Fruit fly (Drosophila melanogaster): Measurements from ENCODE around the gene ru.

The ru gene

DNA sequence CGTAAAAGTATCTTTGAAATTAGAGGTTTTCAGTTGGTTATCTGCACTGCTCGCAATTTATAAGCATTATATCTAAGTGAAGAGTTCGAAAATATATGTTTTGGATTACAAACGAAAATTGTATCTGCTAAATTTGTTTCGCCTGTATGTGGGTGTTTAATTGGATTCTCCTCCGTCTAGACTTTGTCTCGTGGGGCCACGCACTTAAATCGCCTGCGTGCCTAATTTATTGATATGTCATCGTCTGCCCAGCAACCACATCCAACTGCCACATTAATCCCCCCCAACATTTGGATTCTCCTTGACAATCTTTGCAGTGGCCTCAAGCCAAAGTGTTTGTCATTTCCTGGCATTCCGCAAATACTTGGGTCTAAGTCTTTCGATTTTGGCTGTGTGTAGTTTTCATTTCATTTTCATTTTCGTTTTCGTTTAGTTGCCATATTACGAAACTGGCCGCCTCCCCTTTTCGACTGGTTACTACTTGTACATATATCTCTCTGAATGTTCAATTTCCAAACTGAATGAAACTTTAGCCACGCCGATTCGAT lies 7.7 kb downstream of the ru start:
- TF ChIP-seq maf-S (GFP tag; optimal IDR thresholded peaks at IDR 0.05): no peak
- TF ChIP-seq Med (GFP tag): peak; percentile 78
- TF ChIP-seq abd-A (tag; optimal IDR thresholded peaks at IDR 0.05): peak; percentile 4
- no peak for TF ChIP-seq CG12299 (tag; optimal IDR thresholded peaks at IDR 0.05)
- peak; percentile 98 for TF ChIP-seq sd (tag; optimal IDR thresholded peaks at IDR 0.05)
- peak; percentile 4 for TF ChIP-seq CG13894 (tag; optimal IDR thresholded peaks at IDR 0.05)
- TF ChIP-seq CG12769 (tag; optimal IDR thresholded peaks at IDR 0.05): peak; percentile 46
- TF ChIP-seq chinmo (GFP tag; IDR thresholded peaks at IDR 0.05; ENCODE audit: partially characterized antibody): peak; percentile 49; the same call in 1 of the 4 replicates
- peak; percentile 62; the same call in 1 of the 3 replicates for TF ChIP-seq sr (GFP tag; IDR thresholded peaks at IDR 0.05)

DNA sequence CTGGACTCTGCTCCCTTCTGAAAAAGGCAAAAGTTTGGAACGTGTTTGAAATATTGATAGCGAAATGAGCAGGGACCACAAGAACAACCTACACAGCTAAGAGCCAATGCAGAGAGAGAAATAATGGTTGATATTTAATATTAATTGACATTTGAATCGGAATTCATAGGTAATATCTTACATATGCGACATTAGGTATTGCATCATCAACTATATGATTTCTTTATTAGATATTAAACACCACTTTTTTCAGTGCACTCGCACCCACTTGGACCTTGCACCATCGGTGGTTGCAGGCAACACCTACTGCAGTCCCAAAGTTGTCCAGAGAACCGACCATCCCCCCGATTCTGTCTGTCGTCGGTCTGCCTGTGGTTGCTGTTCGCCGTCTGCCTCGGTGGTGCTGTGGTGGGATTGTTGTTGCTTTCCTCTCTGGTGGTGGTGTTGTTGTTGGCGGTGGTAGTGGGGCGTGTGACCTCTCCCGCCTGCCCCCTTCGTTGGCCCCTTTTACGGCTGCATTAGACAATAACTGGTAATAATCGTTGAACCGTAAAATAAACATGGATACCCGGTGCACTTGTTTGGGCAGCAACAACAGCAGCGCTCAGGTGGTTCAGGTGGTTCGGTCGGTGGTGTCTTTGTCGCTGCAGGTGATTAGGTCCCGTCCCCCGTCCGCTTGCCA lies 8.6 kb downstream of the ru start:
- TF ChIP-seq pzg (GFP tag; optimal IDR thresholded peaks at IDR 0.05) (no peak), CG10431 (GFP tag; optimal IDR thresholded peaks at IDR 0.05) (no peak), sr (GFP tag; IDR thresholded peaks at IDR 0.05) (no peak), trem (tag; optimal IDR thresholded peaks at IDR 0.05) (peak; percentile 51), Bteb2 (GFP tag; optimal IDR thresholded peaks at IDR 0.05) (no peak), CG14050 (GFP tag; IDR thresholded peaks at IDR 0.05) (no peak), CG5180 (GFP tag; optimal IDR thresholded peaks at IDR 0.05) (peak; percentile 34), wek (GFP tag; optimal IDR thresholded peaks at IDR 0.05) (no peak), cg (GFP tag; optimal IDR thresholded peaks at IDR 0.05) (no peak), sisA (GFP tag; IDR thresholded peaks at IDR 0.05) (peak; percentile 72), Dll (GFP tag; IDR thresholded peaks at IDR 0.05; ENCODE audit: partially characterized antibody) (no peak), CG8765 (GFP tag; IDR thresholded peaks at IDR 0.05) (peak; percentile 39; the same call in 1 of the 2 replicates), Deaf1 (tag; optimal IDR thresholded peaks at IDR 0.05) (no peak), CG18011 (GFP tag; optimal IDR thresholded peaks at IDR 0.05) (no peak), Kr (GFP tag; optimal IDR thresholded peaks at IDR 0.05) (no peak), CG15269 (tag; optimal IDR thresholded peaks at IDR 0.05) (peak; percentile 39), Hr51 (GFP tag; optimal IDR thresholded peaks at IDR 0.05) (peak in 1 of 2 experiments; percentile 56), CG16815 (GFP tag; optimal IDR thresholded peaks at IDR 0.05) (peak; percentile 73), CG7745 (tag; optimal IDR thresholded peaks at IDR 0.05) (no peak), CG6272 (GFP tag; IDR thresholded peaks at IDR 0.05) (peak; percentile 39; the same call in 1 of the 2 replicates), CG5953 (GFP tag; IDR thresholded peaks at IDR 0.05) (0 out of 2 replicates have a peak, but pooled peaks have one; percentile 32), Antp (GFP tag; optimal IDR thresholded peaks at IDR 0.05) (no peak), ara (GFP tag; IDR thresholded peaks at IDR 0.05) (peak; percentile 87), ac (GFP tag; optimal IDR thresholded peaks at IDR 0.05) (no peak), sens-2 (GFP tag; IDR thresholded peaks at IDR 0.05) (peak; percentile 49; the same call in 1 of the 2 replicates), Mad (GFP tag; optimal IDR thresholded peaks at IDR 0.05) (no peak), CG8089 (GFP tag; optimal IDR thresholded peaks at IDR 0.05) (peak; percentile 11), CG32772 (GFP tag; IDR thresholded peaks at IDR 0.05) (peak; percentile 61), run (tag; optimal IDR thresholded peaks at IDR 0.05) (no peak), CG12769 (tag; optimal IDR thresholded peaks at IDR 0.05) (peak; percentile 69), CG2120 (GFP tag; optimal IDR thresholded peaks at IDR 0.05) (peak; percentile 18), CG3163 (GFP tag; optimal IDR thresholded peaks at IDR 0.05) (no peak), CG8944 (GFP tag; optimal IDR thresholded peaks at IDR 0.05) (no peak), ERR (GFP tag; optimal IDR thresholded peaks at IDR 0.05) (no peak), CG10462 (GFP tag; optimal IDR thresholded peaks at IDR 0.05) (no peak), ase (GFP tag; IDR thresholded peaks at IDR 0.05) (peak; percentile 37; the same call in 1 of the 3 replicates), CG3407 (GFP tag; optimal IDR thresholded peaks at IDR 0.05) (peak; percentile 51), CG4282 (GFP tag; optimal IDR thresholded peaks at IDR 0.05) (no peak), CoRest (tag; optimal IDR thresholded peaks at IDR 0.05) (peak; percentile 70), Elba2 (GFP tag; optimal IDR thresholded peaks at IDR 0.05) (no peak)

Measured in whole organism, embryonic.